Fruit fly (Drosophila melanogaster) whole organism, adult: ENCODE measurements around the gene CG3632.

ENCODE experiments used
- CG11617 ChIP-seq: fragments of 200-800 bp; sonication (Bioruptor generic); optimal IDR thresholded peaks from 2 replicates; lab custom pipeline; 2017; ENCODE audit warnings: mild to moderate bottlenecking, missing biosample characterization, missing genetic modification reagents, missing genetic modification characterization
- CG12768 ChIP-seq: fragments of 200-800 bp; sonication (Bioruptor generic); optimal IDR thresholded peaks from 2 replicates; lab custom pipeline; 2017; ENCODE audit warnings: missing biosample characterization, missing genetic modification characterization, mild to moderate bottlenecking, moderate library complexity, missing genetic modification reagents
- CG14711 ChIP-seq: fragments of 200-800 bp; sonication (Bioruptor generic); optimal IDR thresholded peaks from 2 replicates; lab custom pipeline; 2018; ENCODE audit warnings: missing biosample characterization, mild to moderate bottlenecking, missing genetic modification characterization, moderate library complexity
- CG33017 ChIP-seq: fragments of 200-800 bp; sonication (Bioruptor generic); optimal IDR thresholded peaks from 2 replicates; lab custom pipeline; 2018; ENCODE audit warnings: missing biosample characterization, mild to moderate bottlenecking, missing genetic modification characterization, moderate library complexity
- CG5204 ChIP-seq: fragments of 200-800 bp; sonication (Bioruptor generic); optimal IDR thresholded peaks from 2 replicates; lab custom pipeline; 2016; ENCODE audit warnings: missing biosample characterization, missing genetic modification characterization
- CG7045 ChIP-seq: fragments of 200-800 bp; sonication (Bioruptor generic); optimal IDR thresholded peaks from 2 replicates; lab custom pipeline; 2017; ENCODE audit warnings: missing biosample characterization, mild to moderate bottlenecking, missing genetic modification characterization
- Mnt ChIP-seq: fragments of 200-800 bp; sonication (Bioruptor generic); optimal IDR thresholded peaks from 2 replicates; lab custom pipeline; 2016; ENCODE audit warnings: missing biosample characterization, mild to moderate bottlenecking, missing genetic modification characterization
- bab1 ChIP-seq: fragments of 200-800 bp; sonication (Bioruptor generic); optimal IDR thresholded peaks from 3 replicates; lab custom pipeline; 2019; ENCODE audit warnings: missing biosample characterization, mild to moderate bottlenecking, missing genetic modification characterization, moderate library complexity
- kay ChIP-seq: fragments of 200-800 bp; sonication (Bioruptor generic); peaks from one replicate; lab custom pipeline; 2016; ENCODE audit warnings: missing biosample characterization, missing genetic modification characterization, borderline replicate concordance
- ovo ChIP-seq: fragments of 200-800 bp; sonication (Bioruptor generic); optimal IDR thresholded peaks from 2 replicates; lab custom pipeline; 2016; ENCODE audit warnings: missing biosample characterization, missing genetic modification characterization
- pad ChIP-seq: fragments of 200-800 bp; sonication (Bioruptor generic); optimal IDR thresholded peaks from 3 replicates; lab custom pipeline; 2017; ENCODE audit warnings: missing biosample characterization, missing genetic modification characterization, mild to moderate bottlenecking, moderate library complexity, missing genetic modification reagents
- tj ChIP-seq: fragments of 200-800 bp; sonication (Bioruptor generic); optimal IDR thresholded peaks from 3 replicates; lab custom pipeline; 2017; ENCODE audit warnings: missing biosample characterization, mild to moderate bottlenecking, missing genetic modification characterization, moderate library complexity

dm6 chrX:16303636-16304035, 7.2 kb downstream of the CG3632 start, which contains the start of gene CG3679:
- TF ChIP-seq pad (no peak), CG14711 (peak; percentile 5), CG33017 (tag; lab: Kevin White, UChicago) (no peak), CG11617 (GFP tag; lab: Kevin White, UChicago) (no peak), CG12768 (no peak), kay (no peak), ovo (GFP tag; lab: Kevin White, UChicago) (no peak), CG7045 (GFP tag; lab: Kevin White, UChicago) (no peak), Mnt (GFP tag; lab: Kevin White, UChicago) (no peak), bab1 (GFP tag; lab: Kevin White, UChicago) (no peak), tj (no peak), CG5204 (GFP tag; lab: Kevin White, UChicago) (no peak)
